Worm (Caenorhabditis elegans): ENCODE measurements around the gene C37E2.10.

C37E2.10 gene

DNA sequence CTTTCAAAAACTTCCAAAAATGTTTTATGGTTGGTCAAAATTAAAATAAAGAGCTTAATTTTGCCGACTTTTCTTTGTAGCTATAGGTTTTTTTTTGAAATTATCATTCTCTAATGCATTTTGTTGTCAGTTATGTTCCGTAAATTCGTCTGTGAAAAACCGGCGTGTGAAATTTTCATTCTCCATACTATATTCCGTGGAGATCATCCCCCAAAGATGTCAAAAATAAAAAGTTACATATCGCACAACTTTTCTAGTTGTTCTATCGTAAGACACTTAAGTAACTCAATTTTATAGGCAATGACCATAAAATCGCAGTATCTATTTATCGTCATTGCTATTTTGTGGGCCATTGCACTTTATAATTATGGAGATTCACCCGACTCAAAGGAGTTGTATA, at the start of gene C37E2.10:
Gene C37E2.10 (plus strand): TSS at position 301 of the 400 bp plus-strand sequence.
- TF ChIP-seq snpc-4 (GFP tag; optimal IDR thresholded peaks at IDR 0.05) = no peak
- no peak for TF ChIP-seq snpc-4 (tag; optimal IDR thresholded peaks at IDR 0.05)
- no peak for TF ChIP-seq madf-6 (GFP tag; IDR thresholded peaks at IDR 0.05)
- TF ChIP-seq mel-28 (tag; optimal IDR thresholded peaks at IDR 0.05; ENCODE audit: borderline replicate concordance) = no peak
- no peak for TF ChIP-seq F39B2.1 (GFP tag; IDR thresholded peaks at IDR 0.05)
- TF ChIP-seq ztf-3 (GFP tag; optimal IDR thresholded peaks at IDR 0.05) = no peak
- TF ChIP-seq B0019.2 (GFP tag; conservative IDR thresholded peaks at IDR 0.05) = no peak

ce11 chrX:14131476-14131875, 47.3 kb upstream of the C37E2.10 start:
- TF ChIP-seq zim-3 (tag; optimal IDR thresholded peaks at IDR 0.05) (no peak), xnd-1 (tag; optimal IDR thresholded peaks at IDR 0.05) (no peak), ekl-4 (GFP tag; IDR thresholded peaks at IDR 0.05) (no peak), let-607 (tag; optimal IDR thresholded peaks at IDR 0.05) (no peak), dpl-1 (GFP tag; optimal IDR thresholded peaks at IDR 0.05) (no peak), F33H1.4 (GFP tag; IDR thresholded peaks at IDR 0.05) (no peak), ztf-26 (tag; optimal IDR thresholded peaks at IDR 0.05) (no peak), tbp1 (GFP tag; optimal IDR thresholded peaks at IDR 0.05) (no peak), ceh-100 (GFP tag; IDR thresholded peaks at IDR 0.05) (no peak), zfh-2 (GFP tag; conservative IDR thresholded peaks at IDR 0.05) (no peak), Y95B8A.8 (GFP tag; IDR thresholded peaks at IDR 0.05) (no peak), B0035.1 (tag; optimal IDR thresholded peaks at IDR 0.05) (no peak)

DNA sequence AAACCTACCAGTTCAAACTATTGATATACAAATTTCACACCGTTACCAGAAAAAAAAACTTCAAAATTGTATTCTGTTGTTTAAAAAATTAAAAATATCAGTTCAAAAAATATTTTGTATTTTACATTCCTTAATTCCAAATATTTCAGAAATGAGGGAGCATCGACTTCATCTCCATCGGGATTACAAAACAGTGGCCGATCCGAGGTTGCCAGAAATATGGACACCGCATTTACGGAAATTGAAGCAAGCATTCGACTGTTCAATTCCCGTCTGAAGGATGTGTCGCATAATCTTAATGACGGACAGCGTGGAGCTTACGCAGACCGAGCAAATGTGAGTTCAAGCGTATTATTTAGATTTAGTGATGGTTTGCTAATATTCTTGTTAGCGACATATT, 46.1 kb upstream of the C37E2.10 start:
- TF ChIP-seq attf-3 (GFP tag; conservative IDR thresholded peaks at IDR 0.05) (no peak), ekl-4 (GFP tag; IDR thresholded peaks at IDR 0.05) (no peak), nfya-2 (GFP tag; IDR thresholded peaks at IDR 0.05) (no peak), ztf-6 (GFP tag; IDR thresholded peaks at IDR 0.05) (no peak), T26A5.8 (tag; optimal IDR thresholded peaks at IDR 0.05) (no peak), ceh-58 (GFP tag; IDR thresholded peaks at IDR 0.05) (no peak), snpc-3.4 (tag; optimal IDR thresholded peaks at IDR 0.05) (no peak), rpc-1 (optimal IDR thresholded peaks at IDR 0.05) (no peak), rpc-1 (tag; optimal IDR thresholded peaks at IDR 0.05) (no peak), B0336.3 (GFP tag; IDR thresholded peaks at IDR 0.05) (no peak)

- TF ChIP-seq lin-54 (GFP tag; optimal IDR thresholded peaks at IDR 0.05) = no peak
- no peak for TF ChIP-seq hlh-26 (GFP tag; conservative IDR thresholded peaks at IDR 0.05)
- TF ChIP-seq B0261.1 (tag; optimal IDR thresholded peaks at IDR 0.05) = no peak
- TF ChIP-seq sea-2 (GFP tag; IDR thresholded peaks at IDR 0.05) = no peak
- no peak for TF ChIP-seq ceh-40 (GFP tag; IDR thresholded peaks at IDR 0.05)
- TF ChIP-seq Y56A3A.18 (GFP tag; IDR thresholded peaks at IDR 0.05) = no peak
- no peak for TF ChIP-seq B0336.3 (GFP tag; IDR thresholded peaks at IDR 0.05)
- no peak for TF ChIP-seq F49E8.2 (tag; optimal IDR thresholded peaks at IDR 0.05; ENCODE audit: insufficient read depth)
- TF ChIP-seq cebp-1 (GFP tag; IDR thresholded peaks at IDR 0.05) = no peak
- no peak for TF ChIP-seq cebp-1 (tag; optimal IDR thresholded peaks at IDR 0.05)
- TF ChIP-seq snpc-4 (GFP tag; optimal IDR thresholded peaks at IDR 0.05) = no peak
- TF ChIP-seq snpc-4 (tag; optimal IDR thresholded peaks at IDR 0.05) = no peak
Observed at ce11 chrX:14134244-14134643, 44.5 kb upstream of the C37E2.10 start, which contains the start of gene F28H6.8. Gene F28H6.8 (minus strand): TSS chrX:14134344.
